Fruit fly (Drosophila melanogaster): ENCODE data around the gene CG1227.

DNA sequence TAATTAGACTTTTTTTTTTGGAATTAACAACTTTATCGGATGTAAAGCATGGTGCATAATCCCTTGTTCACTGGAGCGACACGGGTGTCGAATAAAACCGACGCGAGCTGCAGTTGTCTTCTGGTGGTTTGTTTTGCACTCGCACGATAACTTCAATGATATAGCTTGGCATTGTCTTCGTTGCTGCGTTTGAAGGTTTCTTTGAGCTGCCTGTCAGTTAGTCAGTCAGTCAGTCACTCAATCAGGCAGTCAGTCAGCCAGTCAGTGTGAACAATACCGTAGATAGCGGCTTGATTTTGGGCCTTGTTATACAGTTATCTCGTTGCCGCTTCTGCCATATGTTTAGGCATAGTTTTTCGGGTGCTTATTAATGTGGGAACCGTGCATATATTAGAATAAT lies 10.0 kb upstream of the CG1227 start:
- no peak for TF ChIP-seq psq (optimal IDR thresholded peaks at IDR 0.05)
- no peak for TF ChIP-seq ttk (optimal IDR thresholded peaks at IDR 0.05)
- no peak for TF ChIP-seq Sin3A (optimal IDR thresholded peaks at IDR 0.05)
